Fruit fly (Drosophila melanogaster) whole organism, embryonic: ENCODE measurements around the gene CG10581.

Experiments
- Atf-2 ChIP-seq: fragments of 200-800 bp; sonication (Bioruptor generic); optimal IDR thresholded peaks from 2 replicates; lab custom pipeline; 2016; ENCODE audit warnings: missing biosample characterization, missing genetic modification characterization
- BEAF-32 ChIP-seq: fragments of 200-800 bp; sonication (Bioruptor generic); optimal IDR thresholded peaks from 3 replicates; lab custom pipeline; 2017; ENCODE audit warnings: missing biosample characterization, missing genetic modification characterization, mild to moderate bottlenecking, moderate library complexity, missing genetic modification reagents
- Bdp1 ChIP-seq: fragments of 200-800 bp; sonication (Bioruptor generic); optimal IDR thresholded peaks from 3 replicates; lab custom pipeline; 2016; ENCODE audit warnings: missing biosample characterization, missing genetic modification characterization
- CG11695 ChIP-seq: fragments of 200-800 bp; sonication (Bioruptor generic); IDR thresholded peaks from 3 replicates; pipeline ENCODE4 v1.3.6; 2022; ENCODE audit warnings: missing biosample characterization, missing genetic modification characterization
- CG11696 ChIP-seq: fragments of 200-800 bp; sonication (Bioruptor generic); IDR thresholded peaks from 2 replicates; pipeline ENCODE4 v1.3.6; 2022; ENCODE audit warnings: missing biosample characterization, missing genetic modification characterization
- CG12071 ChIP-seq: fragments of 200-800 bp; sonication (Bioruptor generic); optimal IDR thresholded peaks from 3 replicates; lab custom pipeline; 2018; ENCODE audit warnings: missing biosample characterization, mild to moderate bottlenecking, missing genetic modification characterization
- CG12659 ChIP-seq: fragments of 200-800 bp; sonication (Bioruptor generic); optimal IDR thresholded peaks from 3 replicates; lab custom pipeline; 2017; ENCODE audit warnings: mild to moderate bottlenecking, missing biosample characterization, missing genetic modification reagents, missing genetic modification characterization
- CG13894 ChIP-seq: fragments of 200-800 bp; sonication (Bioruptor generic); optimal IDR thresholded peaks from 3 replicates; lab custom pipeline; 2018; ENCODE audit warnings: missing biosample characterization, mild to moderate bottlenecking, missing genetic modification characterization, moderate library complexity
- CG14014 ChIP-seq: fragments of 200-800 bp; sonication (Bioruptor generic); IDR thresholded peaks from 2 replicates; pipeline ENCODE4 v1.3.6; 2022; ENCODE audit warnings: missing biosample characterization, missing genetic modification characterization
- CG15073 ChIP-seq: fragments of 200-800 bp; sonication (Bioruptor generic); optimal IDR thresholded peaks from 2 replicates; lab custom pipeline; 2016; ENCODE audit warnings: missing biosample characterization, missing genetic modification characterization
- CG16863 ChIP-seq: fragments of 200-800 bp; sonication (Bioruptor generic); optimal IDR thresholded peaks from 3 replicates; lab custom pipeline; 2016; ENCODE audit warnings: missing biosample characterization, missing genetic modification characterization
- CG17328 ChIP-seq: fragments of 200-800 bp; sonication (Bioruptor generic); IDR thresholded peaks from 2 replicates; pipeline ENCODE4 v1.3.6; 2022; ENCODE audit warnings: missing biosample characterization, missing genetic modification characterization
- CG1832 ChIP-seq: fragments of 200-800 bp; sonication (Bioruptor generic); optimal IDR thresholded peaks from 2 replicates; lab custom pipeline; 2017; ENCODE audit warnings: missing biosample characterization, mild to moderate bottlenecking, missing genetic modification characterization, inconsistent platforms
- CG18619 ChIP-seq: fragments of 200-800 bp; sonication (Bioruptor generic); optimal IDR thresholded peaks from 3 replicates; lab custom pipeline; 2017; ENCODE audit warnings: missing biosample characterization, mild to moderate bottlenecking, missing genetic modification characterization
- CG34376 ChIP-seq: fragments of 200-800 bp; sonication (Bioruptor generic); optimal IDR thresholded peaks from 2 replicates; lab custom pipeline; 2018; ENCODE audit warnings: missing biosample characterization, mild to moderate bottlenecking, missing genetic modification characterization
- CG4424 ChIP-seq: fragments of 200-800 bp; sonication (Bioruptor generic); optimal IDR thresholded peaks from 3 replicates; lab custom pipeline; 2016; ENCODE audit warnings: missing biosample characterization, missing genetic modification characterization
- CG6791 ChIP-seq: fragments of 200-800 bp; sonication (Bioruptor generic); IDR thresholded peaks from 3 replicates; pipeline ENCODE4 v1.3.6; 2022; ENCODE audit warnings: missing biosample characterization, missing genetic modification characterization; ENCODE audit not compliant: partially characterized antibody
- CG7372 ChIP-seq: fragments of 200-800 bp; sonication (Bioruptor generic); IDR thresholded peaks from 2 replicates; pipeline ENCODE4 v1.3.6; 2022; ENCODE audit warnings: missing biosample characterization, missing genetic modification characterization
- CG8290 ChIP-seq, 3 experiments: fragments of 200-800 bp; sonication (Bioruptor generic); optimal IDR thresholded peaks; 2 replicates each; lab custom pipeline; 2016 to 2019; ENCODE audit warnings: missing biosample characterization in 3 of 3, missing genetic modification characterization in 3 of 3, mild to moderate bottlenecking in 2 of 3, moderate library complexity in 1 of 3
- CG8944 ChIP-seq: fragments of 200-800 bp; sonication (Bioruptor generic); optimal IDR thresholded peaks from 3 replicates; lab custom pipeline; 2016; ENCODE audit warnings: missing biosample characterization, missing genetic modification characterization
- CG9609 ChIP-seq: fragments of 200-800 bp; sonication (Bioruptor generic); optimal IDR thresholded peaks from 3 replicates; lab custom pipeline; 2016; ENCODE audit warnings: missing biosample characterization, missing genetic modification characterization
- CG9876 ChIP-seq: fragments of 200-800 bp; sonication (Bioruptor generic); optimal IDR thresholded peaks from 2 replicates; lab custom pipeline; 2016; ENCODE audit warnings: missing biosample characterization, missing genetic modification characterization
- Dref ChIP-seq: fragments of 200-800 bp; sonication (Bioruptor generic); IDR thresholded peaks from 2 replicates; pipeline ENCODE4 v1.3.6; 2022; ENCODE audit warnings: missing biosample characterization, missing genetic modification characterization
- Eip74EF ChIP-seq, 2 experiments: fragments of 200-800 bp in 1 of 2; fragments of >200 bp in 1 of 2; sonication (Bioruptor generic) in 1 of 2; optimal IDR thresholded peaks; 2 replicates each; lab custom pipeline; 2017 to 2019; ENCODE audit warnings: missing biosample characterization in 2 of 2, missing genetic modification characterization in 2 of 2, mild to moderate bottlenecking in 1 of 2, moderate library complexity in 1 of 2
- H2.0 ChIP-seq: fragments of 200-800 bp; sonication (Bioruptor generic); IDR thresholded peaks from 2 replicates; pipeline ENCODE4 v1.3.6; 2022; ENCODE audit warnings: missing biosample characterization, missing genetic modification characterization
- Hr3 ChIP-seq: fragments of 200-800 bp; sonication (Bioruptor generic); optimal IDR thresholded peaks from 3 replicates; lab custom pipeline; 2016; ENCODE audit warnings: missing biosample characterization, missing genetic modification characterization
- Mad ChIP-seq: fragments of 200-800 bp; sonication (Bioruptor generic); optimal IDR thresholded peaks from 2 replicates; lab custom pipeline; 2016; ENCODE audit warnings: missing biosample characterization, missing genetic modification characterization
- Pdp1 ChIP-seq, 2 experiments: fragments of 200-800 bp; sonication (Bioruptor generic); optimal IDR thresholded peaks; 3 replicates each; lab custom pipeline; 2016; ENCODE audit warnings: missing biosample characterization in 2 of 2, missing genetic modification characterization in 2 of 2, mild to moderate bottlenecking in 1 of 2, moderate library complexity in 1 of 2
- Spps ChIP-seq: fragments of 200-800 bp; sonication (Bioruptor generic); optimal IDR thresholded peaks from 2 replicates; lab custom pipeline; 2018; ENCODE audit warnings: missing biosample characterization, mild to moderate bottlenecking, missing genetic modification characterization
- Ssrp ChIP-seq: fragments of 200-800 bp; sonication (Bioruptor generic); optimal IDR thresholded peaks from 2 replicates; lab custom pipeline; 2018; ENCODE audit warnings: missing biosample characterization, mild to moderate bottlenecking, missing genetic modification characterization, moderate library complexity
- chif ChIP-seq, 2 experiments: fragments of 200-800 bp; sonication (Bioruptor generic); optimal IDR thresholded peaks; 3 replicates each; lab custom pipeline; 2016; ENCODE audit warnings: missing biosample characterization in 2 of 2, missing genetic modification characterization in 2 of 2
- cwo ChIP-seq: fragments of 200-800 bp; sonication (Bioruptor generic); optimal IDR thresholded peaks from 3 replicates; lab custom pipeline; 2017; ENCODE audit warnings: missing biosample characterization, missing genetic modification characterization, mild to moderate bottlenecking, moderate library complexity, missing genetic modification reagents
- dysf ChIP-seq: fragments of 200-800 bp; sonication (Bioruptor generic); IDR thresholded peaks from 3 replicates; pipeline ENCODE4 v1.3.6; 2022; ENCODE audit warnings: missing biosample characterization, missing genetic modification characterization
- ems ChIP-seq: fragments of 200-800 bp; sonication (Bioruptor generic); optimal IDR thresholded peaks from 3 replicates; lab custom pipeline; 2016; ENCODE audit warnings: missing biosample characterization, missing genetic modification characterization
- fd64A ChIP-seq: fragments of 200-800 bp; sonication (Bioruptor generic); optimal IDR thresholded peaks from 3 replicates; lab custom pipeline; 2018; ENCODE audit warnings: missing biosample characterization, mild to moderate bottlenecking, missing genetic modification characterization
- fd96Cb ChIP-seq: fragments of 200-800 bp; sonication (Bioruptor generic); optimal IDR thresholded peaks from 2 replicates; lab custom pipeline; 2018; ENCODE audit warnings: missing biosample characterization, mild to moderate bottlenecking, missing genetic modification characterization, moderate library complexity
- gro ChIP-seq: fragments of 200-800 bp; sonication (Bioruptor generic); optimal IDR thresholded peaks from 2 replicates; lab custom pipeline; 2016; ENCODE audit warnings: missing biosample characterization, missing genetic modification characterization
- lab ChIP-seq: fragments of 200-800 bp; sonication (Bioruptor generic); optimal IDR thresholded peaks from 3 replicates; lab custom pipeline; 2017; ENCODE audit warnings: missing biosample characterization, missing genetic modification characterization, mild to moderate bottlenecking, moderate library complexity, missing genetic modification reagents
- pan ChIP-seq, 4 experiments: fragments of >200 bp in 3 of 4; fragments of 200-800 bp in 1 of 4; sonication (Bioruptor generic) in 1 of 4; optimal IDR thresholded peaks in 3 of 4; IDR thresholded peaks in 1 of 4; 2 replicates each; pipeline versions ENCODE4 v1.3.6 to Lab custom; 2017 to 2022; ENCODE audit warnings: missing biosample characterization in 2 of 4, missing genetic modification characterization in 2 of 4, mixed read lengths in 1 of 4
- phol ChIP-seq: fragments of 200-800 bp; sonication (Bioruptor generic); optimal IDR thresholded peaks from 3 replicates; lab custom pipeline; 2018; ENCODE audit warnings: missing biosample characterization, mild to moderate bottlenecking, missing genetic modification characterization, moderate library complexity
- rib ChIP-seq: fragments of 200-800 bp; sonication (Bioruptor generic); IDR thresholded peaks from 2 replicates; pipeline ENCODE4 v1.3.6; 2022; ENCODE audit warnings: missing biosample characterization, missing genetic modification characterization
- salm ChIP-seq: fragments of 200-800 bp; sonication (Bioruptor generic); optimal IDR thresholded peaks from 2 replicates; lab custom pipeline; 2018; ENCODE audit warnings: missing biosample characterization, mild to moderate bottlenecking, missing genetic modification characterization
- shn ChIP-seq: fragments of 200-800 bp; sonication (Bioruptor generic); optimal IDR thresholded peaks from 3 replicates; lab custom pipeline; 2016; ENCODE audit warnings: missing biosample characterization, missing genetic modification characterization
- tll ChIP-seq, 2 experiments: fragments of 200-800 bp in 1 of 2; fragments of >200 bp in 1 of 2; sonication (Bioruptor generic) in 1 of 2; optimal IDR thresholded peaks; 2 replicates each; lab custom pipeline; 2017 to 2019; ENCODE audit warnings: missing biosample characterization in 2 of 2, missing genetic modification characterization in 2 of 2, mild to moderate bottlenecking in 1 of 2, moderate library complexity in 1 of 2
- tup ChIP-seq: fragments of 200-800 bp; sonication (Bioruptor generic); optimal IDR thresholded peaks from 2 replicates; lab custom pipeline; 2016; ENCODE audit warnings: missing biosample characterization, mild to moderate bottlenecking, missing genetic modification characterization, moderate library complexity
- unpg ChIP-seq: fragments of 200-800 bp; sonication (Bioruptor generic); optimal IDR thresholded peaks from 3 replicates; lab custom pipeline; 2018; ENCODE audit warnings: missing biosample characterization, mild to moderate bottlenecking, missing genetic modification characterization, moderate library complexity
- zf30C ChIP-seq: fragments of 200-800 bp; sonication (Bioruptor generic); optimal IDR thresholded peaks from 3 replicates; lab custom pipeline; 2018; ENCODE audit warnings: missing biosample characterization, mild to moderate bottlenecking, missing genetic modification characterization

Gene CG10581

DNA sequence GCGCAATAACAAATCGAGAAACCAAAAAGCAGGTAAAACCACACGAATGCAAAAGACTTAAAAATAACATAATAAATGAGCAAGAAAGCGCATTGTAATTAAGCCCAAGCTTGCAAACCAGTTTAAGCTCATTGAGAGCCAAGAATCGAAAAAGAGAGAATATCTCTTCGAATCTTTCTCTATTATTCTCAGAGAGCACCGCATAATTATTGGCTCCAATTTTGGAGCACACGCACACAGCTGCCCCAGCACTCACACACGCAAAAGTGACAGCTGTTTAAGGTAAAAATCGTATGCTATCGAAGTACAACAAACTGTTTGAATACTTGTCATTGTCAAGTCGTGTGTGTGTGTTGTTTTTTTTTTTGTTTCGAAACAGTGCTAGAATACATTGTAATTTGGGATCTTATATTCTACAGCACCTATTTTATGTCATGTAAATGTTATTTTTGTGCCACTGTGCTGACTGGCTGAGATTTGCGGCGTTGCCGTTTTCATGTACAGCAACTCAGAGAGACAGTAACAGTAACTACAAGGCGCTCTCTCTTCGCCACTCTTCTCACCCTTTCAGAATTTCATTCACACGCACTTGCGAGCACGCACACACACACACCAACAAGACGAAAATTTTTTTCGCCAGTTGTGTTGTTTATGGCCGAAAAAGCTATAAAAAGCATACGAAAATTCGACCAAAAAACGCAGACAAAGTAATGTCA lies 24.4 kb downstream of the CG10581 start (continued):
- TF ChIP-seq Atf-2 (GFP tag; lab: Kevin White, UChicago) (peak; percentile 55), Bdp1 (GFP tag; lab: Kevin White, UChicago) (peak; percentile 13), chif (GFP tag; optimal IDR thresholded peaks at IDR 0.05; lab: Kevin White, UChicago) (peak; percentile 9 to 19), CG6791 (no peak), cwo (peak; percentile 71), CG12659 (peak; percentile 30), tup (GFP tag; lab: Kevin White, UChicago) (no peak), lab (GFP tag; lab: Kevin White, UChicago) (peak; percentile 70), ems (GFP tag; lab: Kevin White, UChicago) (peak; percentile 30), CG11696 (GFP tag; lab: Robert Waterston, UW) (peak; percentile 48; the same call in 1 of the 2 replicates), pan (optimal IDR thresholded peaks at IDR 0.05; lab: Kevin White, UChicago) (no peak), pan (GFP tag; optimal IDR thresholded peaks at IDR 0.05 in 1 of 2, IDR thresholded peaks at IDR 0.05 in 1 of 2) (peak in 1 of 2 experiments; percentile 79), H2.0 (peak; percentile 40; the same call in 1 of the 2 replicates), Spps (tag; lab: Kevin White, UChicago) (no peak), CG9609 (GFP tag; lab: Kevin White, UChicago) (peak; percentile 33), CG13894 (tag; lab: Kevin White, UChicago) (peak; percentile 32), CG9876 (GFP tag; lab: Kevin White, UChicago) (no peak), fd96Cb (tag; lab: Kevin White, UChicago) (no peak), unpg (GFP tag; lab: Kevin White, UChicago) (peak; percentile 50), BEAF-32 (GFP tag; lab: Kevin White, UChicago) (no peak), Pdp1 (GFP tag; optimal IDR thresholded peaks at IDR 0.05; lab: Kevin White, UChicago) (peak; percentile 26 to 43), rib (GFP tag; lab: Robert Waterston, UW) (0 out of 2 replicates have a peak, but pooled peaks have one; percentile 31), zf30C (no peak), dysf (GFP tag; lab: Robert Waterston, UW) (peak; percentile 67; the same call in 2 of the 3 replicates), CG8944 (GFP tag; lab: Kevin White, UChicago) (no peak), phol (tag; lab: Kevin White, UChicago) (peak; percentile 32), Mad (GFP tag; lab: Kevin White, UChicago) (no peak), CG34376 (GFP tag; lab: Kevin White, UChicago) (peak; percentile 38), CG11695 (GFP tag; lab: Robert Waterston, UW) (peak; percentile 69), shn (no peak), gro (GFP tag; lab: Kevin White, UChicago) (peak; percentile 18), Hr3 (GFP tag; lab: Kevin White, UChicago) (peak; percentile 8), CG15073 (GFP tag; lab: Kevin White, UChicago) (no peak), CG17328 (peak; percentile 60), CG14014 (GFP tag; lab: Robert Waterston, UW) (peak; percentile 56), CG16863 (GFP tag; lab: Kevin White, UChicago) (peak; percentile 58), CG1832 (GFP tag; lab: Kevin White, UChicago) (no peak), fd64A (GFP tag; lab: Kevin White, UChicago) (peak; percentile 22), salm (no peak), CG4424 (GFP tag; lab: Kevin White, UChicago) (peak; percentile 29), Dref (GFP tag; lab: Robert Waterston, UW) (no peak), CG8290 (GFP tag; optimal IDR thresholded peaks at IDR 0.05; lab: Kevin White, UChicago) (no peak), CG8290 (tag; optimal IDR thresholded peaks at IDR 0.05; lab: Kevin White, UChicago) (peak in 1 of 2 experiments; percentile 15), CG18619 (GFP tag; lab: Kevin White, UChicago) (peak; percentile 27), Eip74EF (GFP tag; optimal IDR thresholded peaks at IDR 0.05; lab: Kevin White, UChicago) (no peak), CG12071 (GFP tag; lab: Kevin White, UChicago) (no peak), CG7372 (GFP tag; lab: Robert Waterston, UW) (no peak), tll (GFP tag; optimal IDR thresholded peaks at IDR 0.05; lab: Kevin White, UChicago) (no peak), Ssrp (no peak)
